Fruit fly (Drosophila melanogaster) whole organism, embryonic: Measurements from ENCODE around the gene ABCB7.
A peak's percentile ranks its signal among the peaks of the same experiment; 100 is the strongest.

Experiments used
- Ada2b ChIP-seq: fragments of 200-800 bp; sonication (Bioruptor generic); IDR thresholded peaks from 2 replicates; pipeline ENCODE4 v1.3.6; 2022; ENCODE audit warnings: missing biosample characterization, missing genetic modification characterization
- CG10431 ChIP-seq: fragments of 200-800 bp; sonication (Bioruptor generic); optimal IDR thresholded peaks from 3 replicates; lab custom pipeline; 2018; ENCODE audit warnings: missing biosample characterization, mild to moderate bottlenecking, missing genetic modification characterization
- CG10959 ChIP-seq: fragments of 200-800 bp; sonication (Bioruptor generic); IDR thresholded peaks from 2 replicates; pipeline ENCODE4 v1.3.6; 2022; ENCODE audit warnings: missing biosample characterization, missing genetic modification characterization
- CG11247 ChIP-seq: fragments of 200-800 bp; sonication (Bioruptor generic); IDR thresholded peaks from 2 replicates; pipeline ENCODE4 v1.3.6; 2022; ENCODE audit warnings: missing biosample characterization, missing genetic modification characterization
- CG13894 ChIP-seq: fragments of 200-800 bp; sonication (Bioruptor generic); optimal IDR thresholded peaks from 3 replicates; lab custom pipeline; 2018; ENCODE audit warnings: missing biosample characterization, mild to moderate bottlenecking, missing genetic modification characterization, moderate library complexity
- CG14441 ChIP-seq: fragments of 200-800 bp; sonication (Bioruptor generic); IDR thresholded peaks from 2 replicates; pipeline ENCODE4 v1.3.6; 2022; ENCODE audit warnings: missing biosample characterization, missing genetic modification characterization
- CG1647 ChIP-seq: fragments of 200-800 bp; sonication (Bioruptor generic); optimal IDR thresholded peaks from 3 replicates; lab custom pipeline; 2016; ENCODE audit warnings: missing biosample characterization, missing genetic modification characterization
- CG16863 ChIP-seq: fragments of 200-800 bp; sonication (Bioruptor generic); optimal IDR thresholded peaks from 3 replicates; lab custom pipeline; 2016; ENCODE audit warnings: missing biosample characterization, missing genetic modification characterization
- CG2678 ChIP-seq: fragments of 200-800 bp; sonication (Bioruptor generic); optimal IDR thresholded peaks from 3 replicates; lab custom pipeline; 2019; ENCODE audit warnings: missing biosample characterization, mild to moderate bottlenecking, missing genetic modification characterization, moderate library complexity
- CG3065 ChIP-seq: fragments of 200-800 bp; sonication (Bioruptor generic); optimal IDR thresholded peaks from 2 replicates; lab custom pipeline; 2016; ENCODE audit warnings: missing biosample characterization, missing genetic modification characterization
- CG3163 ChIP-seq: fragments of 200-800 bp; sonication (Bioruptor generic); optimal IDR thresholded peaks from 3 replicates; lab custom pipeline; 2016; ENCODE audit warnings: missing biosample characterization, missing genetic modification characterization
- CG32532 ChIP-seq: fragments of 200-800 bp; sonication (Bioruptor generic); IDR thresholded peaks from 2 replicates; pipeline ENCODE4 v1.3.6; 2022; ENCODE audit warnings: missing biosample characterization, missing genetic modification characterization
- CG32772 ChIP-seq: fragments of 200-800 bp; sonication (Bioruptor generic); IDR thresholded peaks from 2 replicates; pipeline ENCODE4 v1.3.6; 2022; ENCODE audit warnings: missing biosample characterization, missing genetic modification characterization
- CG33557 ChIP-seq: fragments of 200-800 bp; sonication (Bioruptor generic); optimal IDR thresholded peaks from 2 replicates; lab custom pipeline; 2019; ENCODE audit warnings: missing biosample characterization, mild to moderate bottlenecking, missing genetic modification characterization, moderate library complexity
- CG4854 ChIP-seq: fragments of 200-800 bp; sonication (Bioruptor generic); optimal IDR thresholded peaks from 2 replicates; lab custom pipeline; 2016; ENCODE audit warnings: missing biosample characterization, missing genetic modification characterization, inconsistent platforms
- CG6791 ChIP-seq: fragments of 200-800 bp; sonication (Bioruptor generic); IDR thresholded peaks from 3 replicates; pipeline ENCODE4 v1.3.6; 2022; ENCODE audit warnings: missing biosample characterization, missing genetic modification characterization; ENCODE audit not compliant: partially characterized antibody
- CG7928 ChIP-seq: fragments of 200-800 bp; sonication (Bioruptor generic); optimal IDR thresholded peaks from 2 replicates; lab custom pipeline; 2017; ENCODE audit warnings: missing biosample characterization, mild to moderate bottlenecking, missing genetic modification characterization
- CG9609 ChIP-seq: fragments of 200-800 bp; sonication (Bioruptor generic); optimal IDR thresholded peaks from 3 replicates; lab custom pipeline; 2016; ENCODE audit warnings: missing biosample characterization, missing genetic modification characterization
- Dll ChIP-seq: fragments of 200-800 bp; sonication (Bioruptor generic); IDR thresholded peaks from 4 replicates; pipeline ENCODE4 v1.3.6; 2022; ENCODE audit warnings: missing biosample characterization, missing genetic modification characterization; ENCODE audit not compliant: partially characterized antibody
- Dref ChIP-seq: fragments of 200-800 bp; sonication (Bioruptor generic); IDR thresholded peaks from 2 replicates; pipeline ENCODE4 v1.3.6; 2022; ENCODE audit warnings: missing biosample characterization, missing genetic modification characterization
- GATAe ChIP-seq: fragments of 200-800 bp; sonication (Bioruptor generic); conservative IDR thresholded peaks from 2 replicates; pipeline ENCODE4 v1.3.6; 2022; ENCODE audit warnings: missing biosample characterization, missing genetic modification characterization
- H2.0 ChIP-seq: fragments of 200-800 bp; sonication (Bioruptor generic); IDR thresholded peaks from 2 replicates; pipeline ENCODE4 v1.3.6; 2022; ENCODE audit warnings: missing biosample characterization, missing genetic modification characterization
- Lpt ChIP-seq: fragments of >200 bp; optimal IDR thresholded peaks from 2 replicates; lab custom pipeline; 2018; ENCODE audit warnings: missing biosample characterization, missing genetic modification characterization
- MESR4 ChIP-seq: fragments of 200-800 bp; sonication (Bioruptor generic); optimal IDR thresholded peaks from 2 replicates; lab custom pipeline; 2018; ENCODE audit warnings: missing biosample characterization, mild to moderate bottlenecking, missing genetic modification characterization, moderate library complexity
- Meics ChIP-seq: fragments of 200-800 bp; sonication (Bioruptor generic); optimal IDR thresholded peaks from 2 replicates; lab custom pipeline; 2017; ENCODE audit warnings: missing biosample characterization, mild to moderate bottlenecking, missing genetic modification characterization
- Mes4 ChIP-seq: fragments of 200-800 bp; sonication (Bioruptor generic); optimal IDR thresholded peaks from 2 replicates; lab custom pipeline; 2016; ENCODE audit warnings: missing biosample characterization, missing genetic modification characterization
- NFAT ChIP-seq: fragments of 200-800 bp; sonication (Bioruptor generic); IDR thresholded peaks from 2 replicates; pipeline ENCODE4 v1.3.6; 2022; ENCODE audit warnings: missing biosample characterization, missing genetic modification characterization
- NK7.1 ChIP-seq: fragments of 200-800 bp; sonication (Bioruptor generic); optimal IDR thresholded peaks from 3 replicates; lab custom pipeline; 2016; ENCODE audit warnings: missing biosample characterization, missing genetic modification characterization
- Nf-YC ChIP-seq: fragments of 200-800 bp; optimal IDR thresholded peaks from 3 replicates; lab custom pipeline; 2019; ENCODE audit warnings: missing biosample characterization, mild to moderate bottlenecking, missing genetic modification characterization, moderate library complexity
- ab ChIP-seq: fragments of 200-800 bp; sonication (Bioruptor generic); optimal IDR thresholded peaks from 2 replicates; lab custom pipeline; 2016; ENCODE audit warnings: missing biosample characterization, missing genetic modification characterization
- br ChIP-seq: fragments of >200 bp; optimal IDR thresholded peaks from 2 replicates; lab custom pipeline; 2017
- cato ChIP-seq: fragments of 200-800 bp; sonication (Bioruptor generic); optimal IDR thresholded peaks from 2 replicates; lab custom pipeline; 2016; ENCODE audit warnings: missing biosample characterization, missing genetic modification characterization, borderline replicate concordance
- chif ChIP-seq, 2 experiments: fragments of 200-800 bp; sonication (Bioruptor generic); optimal IDR thresholded peaks; 3 replicates each; lab custom pipeline; 2016; ENCODE audit warnings: missing biosample characterization in 2 of 2, missing genetic modification characterization in 2 of 2
- chm ChIP-seq: fragments of 200-800 bp; sonication (Bioruptor generic); IDR thresholded peaks from 2 replicates; pipeline ENCODE4 v1.3.6; 2022; ENCODE audit warnings: missing biosample characterization, missing genetic modification characterization
- dmrt99B ChIP-seq: fragments of 200-800 bp; sonication (Bioruptor generic); optimal IDR thresholded peaks from 2 replicates; lab custom pipeline; 2018; ENCODE audit warnings: missing biosample characterization, mild to moderate bottlenecking, missing genetic modification characterization, moderate library complexity
- fd3F ChIP-seq: fragments of 200-800 bp; sonication (Bioruptor generic); optimal IDR thresholded peaks from 2 replicates; lab custom pipeline; 2018; ENCODE audit warnings: missing biosample characterization, mild to moderate bottlenecking, missing genetic modification characterization, moderate library complexity
- fd64A ChIP-seq: fragments of 200-800 bp; sonication (Bioruptor generic); optimal IDR thresholded peaks from 3 replicates; lab custom pipeline; 2018; ENCODE audit warnings: missing biosample characterization, mild to moderate bottlenecking, missing genetic modification characterization
- gem ChIP-seq: fragments of 200-800 bp; sonication (Bioruptor generic); optimal IDR thresholded peaks from 2 replicates; lab custom pipeline; 2019; ENCODE audit warnings: missing biosample characterization, mild to moderate bottlenecking, missing genetic modification characterization, moderate library complexity
- hbn ChIP-seq: fragments of 200-800 bp; sonication (Bioruptor generic); IDR thresholded peaks from 2 replicates; pipeline ENCODE4 v1.3.6; 2022; ENCODE audit warnings: missing biosample characterization, missing genetic modification characterization; ENCODE audit not compliant: partially characterized antibody
- jumu ChIP-seq: fragments of 200-800 bp; sonication (Bioruptor generic); optimal IDR thresholded peaks from 3 replicates; lab custom pipeline; 2016; ENCODE audit warnings: missing biosample characterization, missing genetic modification characterization
- lola ChIP-seq, 3 experiments: fragments of >200 bp in 2 of 3; fragments of 200-800 bp in 1 of 3; sonication (Bioruptor generic) in 1 of 3; optimal IDR thresholded peaks; 2 replicates each; lab custom pipeline; 2017 to 2019; ENCODE audit warnings: missing biosample characterization in 3 of 3, missing genetic modification characterization in 3 of 3, mild to moderate bottlenecking in 1 of 3, moderate library complexity in 1 of 3
- lov ChIP-seq, 2 experiments: fragments of 200-800 bp in 1 of 2; fragments of >200 bp in 1 of 2; sonication (Bioruptor generic) in 1 of 2; IDR thresholded peaks in 1 of 2; optimal IDR thresholded peaks in 1 of 2; 2 replicates in 1 of 2; 3 replicates in 1 of 2; pipeline versions ENCODE4 v1.3.6 to Lab custom; 2017 to 2022; ENCODE audit warnings: missing biosample characterization in 1 of 2, missing genetic modification characterization in 1 of 2
- prd ChIP-seq, 3 experiments: fragments of >200 bp in 2 of 3; fragments of 200-800 bp in 1 of 3; sonication (Bioruptor generic) in 1 of 3; optimal IDR thresholded peaks in 2 of 3; IDR thresholded peaks in 1 of 3; 2 replicates in 2 of 3; 3 replicates in 1 of 3; pipeline versions ENCODE4 v1.3.6 to Lab custom; 2017 to 2022; ENCODE audit warnings: missing biosample characterization in 1 of 3, missing genetic modification characterization in 1 of 3
- seq ChIP-seq: fragments of 200-800 bp; sonication (Bioruptor generic); IDR thresholded peaks from 2 replicates; pipeline ENCODE4 v1.3.6; 2022; ENCODE audit warnings: missing biosample characterization, missing genetic modification characterization
- sisA ChIP-seq: fragments of 200-800 bp; sonication (Bioruptor generic); IDR thresholded peaks from 2 replicates; pipeline ENCODE4 v1.3.6; 2022; ENCODE audit warnings: missing biosample characterization, missing genetic modification characterization
- slou ChIP-seq: fragments of 200-800 bp; sonication (Bioruptor generic); optimal IDR thresholded peaks from 3 replicates; lab custom pipeline; 2016; ENCODE audit warnings: missing biosample characterization, missing genetic modification characterization
- stc ChIP-seq: fragments of 200-800 bp; sonication (Bioruptor generic); IDR thresholded peaks from 2 replicates; pipeline ENCODE4 v1.3.6; 2022; ENCODE audit warnings: missing biosample characterization, missing genetic modification characterization
- zen ChIP-seq: fragments of 200-800 bp; sonication (Bioruptor generic); optimal IDR thresholded peaks from 3 replicates; lab custom pipeline; 2018; ENCODE audit warnings: missing biosample characterization, mild to moderate bottlenecking, missing genetic modification characterization, moderate library complexity

ABCB7 gene

DNA sequence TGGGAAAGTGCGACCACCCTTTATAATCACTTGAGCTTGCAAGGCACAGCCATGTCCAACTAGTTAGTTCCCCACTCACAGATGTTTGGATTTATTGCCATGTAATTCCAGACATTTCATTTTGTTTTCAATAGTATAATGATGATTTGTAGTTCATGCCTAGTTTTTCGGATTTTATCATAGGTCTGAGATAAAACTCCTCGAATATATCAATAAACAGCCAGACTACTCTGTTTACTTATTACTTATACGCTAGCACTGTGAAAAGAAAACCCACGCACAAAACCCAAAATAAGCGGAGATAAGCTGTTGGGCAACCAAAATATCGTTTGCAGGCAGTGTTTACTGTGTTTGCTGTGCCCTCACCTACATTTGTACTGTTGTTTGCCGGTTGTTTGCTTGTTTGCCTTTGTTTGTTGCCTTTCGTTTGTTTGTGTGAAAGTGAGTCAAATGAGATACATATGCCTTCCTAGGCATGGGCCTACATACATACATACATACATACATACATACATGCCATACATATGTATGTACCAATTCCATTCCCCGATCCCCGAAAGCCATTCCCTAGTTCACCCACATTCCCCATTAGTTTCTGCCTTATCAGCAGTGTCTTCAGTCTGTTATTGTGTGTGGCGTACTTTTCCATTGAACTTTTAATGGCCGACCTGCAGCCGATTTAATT lies 38.9 kb upstream of the ABCB7 start (continued):
- TF ChIP-seq Meics (peak; percentile 55), CG2678 (tag; lab: Kevin White, UChicago) (peak; percentile 80), GATAe (GFP tag; lab: Robert Waterston, UW) (peak; percentile 14; the same call in 1 of the 2 replicates), Mes4 (peak; percentile 76), Lpt (GFP tag; lab: Kevin White, UChicago) (no peak), zen (tag; lab: Kevin White, UChicago) (peak; percentile 83), CG3163 (GFP tag; lab: Kevin White, UChicago) (peak; percentile 57), seq (GFP tag; lab: Robert Waterston, UW) (peak; percentile 7; the same call in 1 of the 2 replicates), H2.0 (GFP tag; lab: Robert Waterston, UW) (peak; percentile 52), lola (GFP tag; optimal IDR thresholded peaks at IDR 0.05; lab: Kevin White, UChicago) (peak in 1 of 3 experiments; percentile 60), CG10431 (GFP tag; lab: Kevin White, UChicago) (peak; percentile 89), br (lab: Kevin White, UChicago) (no peak), CG3065 (peak; percentile 29), jumu (GFP tag; lab: Kevin White, UChicago) (peak; percentile 18), CG33557 (GFP tag; lab: Kevin White, UChicago) (peak; percentile 88), sisA (GFP tag; lab: Robert Waterston, UW) (peak; percentile 64), CG6791 (GFP tag; lab: Robert Waterston, UW) (no peak), CG1647 (GFP tag; lab: Kevin White, UChicago) (no peak), CG32772 (GFP tag; lab: Robert Waterston, UW) (0 out of 2 replicates have a peak, but pooled peaks have one; percentile 27), lov (optimal IDR thresholded peaks at IDR 0.05; lab: Kevin White, UChicago) (no peak), lov (GFP tag; IDR thresholded peaks at IDR 0.05; lab: Robert Waterston, UW) (peak; percentile 86; the same call in 2 of the 3 replicates), CG7928 (GFP tag; lab: Kevin White, UChicago) (no peak), Nf-YC (tag; lab: Kevin White, UChicago) (no peak), CG16863 (GFP tag; lab: Kevin White, UChicago) (peak; percentile 56), prd (optimal IDR thresholded peaks at IDR 0.05; lab: Kevin White, UChicago) (no peak), prd (GFP tag; IDR thresholded peaks at IDR 0.05; lab: Robert Waterston, UW) (peak; percentile 50; the same call in 1 of the 3 replicates), fd64A (GFP tag; lab: Kevin White, UChicago) (peak; percentile 93), Ada2b (GFP tag; lab: Robert Waterston, UW) (0 out of 2 replicates have a peak, but pooled peaks have one; percentile 4), chif (GFP tag; optimal IDR thresholded peaks at IDR 0.05; lab: Kevin White, UChicago) (peak in 1 of 2 experiments; percentile 58), Dref (no peak), MESR4 (peak; percentile 0), dmrt99B (tag; lab: Kevin White, UChicago) (peak; percentile 82), CG11247 (GFP tag; lab: Robert Waterston, UW) (no peak), slou (GFP tag; lab: Kevin White, UChicago) (no peak), fd3F (GFP tag; lab: Kevin White, UChicago) (no peak), Dll (no peak), hbn (GFP tag; lab: Robert Waterston, UW) (no peak), cato (GFP tag; lab: Kevin White, UChicago) (peak; percentile 47), CG9609 (GFP tag; lab: Kevin White, UChicago) (peak; percentile 16), NFAT (GFP tag; lab: Robert Waterston, UW) (peak; percentile 67), chm (GFP tag; lab: Robert Waterston, UW) (peak; percentile 73), NK7.1 (GFP tag; lab: Kevin White, UChicago) (peak; percentile 38), CG13894 (tag; lab: Kevin White, UChicago) (no peak), CG14441 (GFP tag; lab: Robert Waterston, UW) (no peak; the same call in 1 of the 2 replicates), CG32532 (GFP tag; lab: Robert Waterston, UW) (no peak), stc (GFP tag; lab: Robert Waterston, UW) (peak; percentile 66), gem (tag; lab: Kevin White, UChicago) (peak; percentile 79), CG10959 (GFP tag; lab: Robert Waterston, UW) (peak; percentile 45; the same call in 1 of the 2 replicates), CG4854 (GFP tag; lab: Kevin White, UChicago) (peak; percentile 59), ab (GFP tag; lab: Kevin White, UChicago) (no peak)
